Fruit fly (Drosophila melanogaster) whole organism, embryonic: ENCODE results near the gene eIF2gamma.

ENCODE experiments used
- Antp ChIP-seq: fragments of 200-800 bp; sonication (Bioruptor generic); optimal IDR thresholded peaks from 3 replicates; lab custom pipeline; 2016; ENCODE audit warnings: missing biosample characterization, missing genetic modification characterization
- BEAF-32 ChIP-seq: fragments of 200-800 bp; sonication (Bioruptor generic); optimal IDR thresholded peaks from 3 replicates; lab custom pipeline; 2017; ENCODE audit warnings: missing biosample characterization, missing genetic modification characterization, mild to moderate bottlenecking, moderate library complexity, missing genetic modification reagents
- Bdp1 ChIP-seq: fragments of 200-800 bp; sonication (Bioruptor generic); optimal IDR thresholded peaks from 3 replicates; lab custom pipeline; 2016; ENCODE audit warnings: missing biosample characterization, missing genetic modification characterization
- Bteb2 ChIP-seq: fragments of 200-800 bp; sonication (Bioruptor generic); optimal IDR thresholded peaks from 2 replicates; lab custom pipeline; 2016; ENCODE audit warnings: missing biosample characterization, missing genetic modification characterization
- CG10366 ChIP-seq: fragments of 200-800 bp; sonication (Bioruptor generic); IDR thresholded peaks from 2 replicates; pipeline ENCODE4 v1.3.6; 2022; ENCODE audit warnings: missing biosample characterization, missing genetic modification characterization
- CG11247 ChIP-seq: fragments of 200-800 bp; sonication (Bioruptor generic); IDR thresholded peaks from 2 replicates; pipeline ENCODE4 v1.3.6; 2022; ENCODE audit warnings: missing biosample characterization, missing genetic modification characterization
- CG12391 ChIP-seq: fragments of 200-800 bp; sonication (Bioruptor generic); optimal IDR thresholded peaks from 3 replicates; lab custom pipeline; 2018; ENCODE audit warnings: missing biosample characterization, mild to moderate bottlenecking, missing genetic modification characterization, moderate library complexity
- CG14050 ChIP-seq: fragments of 200-800 bp; sonication (Bioruptor generic); IDR thresholded peaks from 3 replicates; pipeline ENCODE4 v1.3.6; 2022; ENCODE audit warnings: missing biosample characterization, missing genetic modification characterization
- CG1603 ChIP-seq: fragments of 200-800 bp; sonication (Bioruptor generic); optimal IDR thresholded peaks from 2 replicates; lab custom pipeline; 2019; ENCODE audit warnings: missing biosample characterization, mild to moderate bottlenecking, missing genetic modification characterization, moderate library complexity
- CG16813 ChIP-seq: fragments of 200-800 bp; sonication (Bioruptor generic); IDR thresholded peaks from 3 replicates; pipeline ENCODE4 v1.3.6; 2022; ENCODE audit warnings: missing biosample characterization, missing genetic modification characterization; ENCODE audit not compliant: partially characterized antibody
- CG16815 ChIP-seq: fragments of 200-800 bp; sonication (Bioruptor generic); optimal IDR thresholded peaks from 3 replicates; lab custom pipeline; 2017; ENCODE audit warnings: missing biosample characterization, mild to moderate bottlenecking, missing genetic modification characterization
- CG17385 ChIP-seq: fragments of 200-800 bp; sonication (Bioruptor generic); optimal IDR thresholded peaks from 3 replicates; lab custom pipeline; 2018; ENCODE audit warnings: missing biosample characterization, mild to moderate bottlenecking, missing genetic modification characterization
- CG17912 ChIP-seq: fragments of 200-800 bp; sonication (Bioruptor generic); optimal IDR thresholded peaks from 2 replicates; lab custom pipeline; 2018; ENCODE audit warnings: missing biosample characterization, mild to moderate bottlenecking, missing genetic modification characterization
- CG5180 ChIP-seq: fragments of 200-800 bp; sonication (Bioruptor generic); optimal IDR thresholded peaks from 3 replicates; lab custom pipeline; 2017; ENCODE audit warnings: missing biosample characterization, missing genetic modification characterization, mild to moderate bottlenecking, moderate library complexity, missing genetic modification reagents
- CG6272 ChIP-seq: fragments of 200-800 bp; sonication (Bioruptor generic); IDR thresholded peaks from 2 replicates; pipeline ENCODE4 v1.3.6; 2022; ENCODE audit warnings: missing biosample characterization, missing genetic modification characterization
- CG6683 ChIP-seq: fragments of 200-800 bp; sonication (Bioruptor generic); optimal IDR thresholded peaks from 2 replicates; lab custom pipeline; 2017; ENCODE audit warnings: missing biosample characterization, mild to moderate bottlenecking, missing genetic modification characterization, missing genetic modification reagents
- CG7271 ChIP-seq: fragments of 200-800 bp; sonication (Bioruptor generic); optimal IDR thresholded peaks from 2 replicates; lab custom pipeline; 2018; ENCODE audit warnings: missing biosample characterization, mild to moderate bottlenecking, missing genetic modification characterization, moderate library complexity
- CG8359 ChIP-seq: fragments of 200-800 bp; sonication (Bioruptor generic); optimal IDR thresholded peaks from 2 replicates; lab custom pipeline; 2017; ENCODE audit warnings: missing biosample characterization, mild to moderate bottlenecking, missing genetic modification characterization, borderline replicate concordance
- CG9437 ChIP-seq: fragments of 200-800 bp; sonication (Bioruptor generic); optimal IDR thresholded peaks from 2 replicates; lab custom pipeline; 2018; ENCODE audit warnings: missing biosample characterization, mild to moderate bottlenecking, missing genetic modification characterization
- Chrac-16 ChIP-seq: fragments of 200-800 bp; sonication (Bioruptor generic); optimal IDR thresholded peaks from 3 replicates; lab custom pipeline; 2016; ENCODE audit warnings: missing biosample characterization, missing genetic modification characterization
- E2f1 ChIP-seq: fragments of 200-800 bp; sonication (Bioruptor generic); IDR thresholded peaks from 2 replicates; pipeline ENCODE4 v1.3.6; 2022; ENCODE audit warnings: missing biosample characterization, missing genetic modification characterization
- Ets65A ChIP-seq: fragments of 200-800 bp; sonication (Bioruptor generic); peaks from one replicate; lab custom pipeline; 2016; ENCODE audit warnings: missing biosample characterization, missing genetic modification characterization
- Fer2 ChIP-seq: fragments of 200-800 bp; sonication (Bioruptor generic); optimal IDR thresholded peaks from 2 replicates; lab custom pipeline; 2018; ENCODE audit warnings: missing biosample characterization, mild to moderate bottlenecking, missing genetic modification characterization, moderate library complexity
- Nf-YA ChIP-seq: fragments of 200-800 bp; sonication (Bioruptor generic); IDR thresholded peaks from 2 replicates; pipeline ENCODE4 v1.3.6; 2022; ENCODE audit warnings: missing biosample characterization, missing genetic modification characterization
- Nf-YC ChIP-seq: fragments of 200-800 bp; optimal IDR thresholded peaks from 3 replicates; lab custom pipeline; 2019; ENCODE audit warnings: missing biosample characterization, mild to moderate bottlenecking, missing genetic modification characterization, moderate library complexity
- NfI ChIP-seq: fragments of 200-800 bp; sonication (Bioruptor generic); optimal IDR thresholded peaks from 3 replicates; lab custom pipeline; 2018; ENCODE audit warnings: missing biosample characterization, mild to moderate bottlenecking, missing genetic modification characterization, moderate library complexity
- Ptx1 ChIP-seq: fragments of 200-800 bp; sonication (Bioruptor generic); IDR thresholded peaks from 2 replicates; pipeline ENCODE4 v1.3.6; 2022; ENCODE audit warnings: missing biosample characterization, missing genetic modification characterization
- Six4 ChIP-seq: fragments of 200-800 bp; sonication (Bioruptor generic); optimal IDR thresholded peaks from 2 replicates; lab custom pipeline; 2016; ENCODE audit warnings: missing biosample characterization, missing genetic modification characterization
- ase ChIP-seq: fragments of 200-800 bp; sonication (Bioruptor generic); IDR thresholded peaks from 3 replicates; pipeline ENCODE4 v1.3.6; 2022; ENCODE audit warnings: missing biosample characterization, missing genetic modification characterization
- ash1 ChIP-seq: fragments of 200-800 bp; sonication (Bioruptor generic); optimal IDR thresholded peaks from 2 replicates; lab custom pipeline; 2018; ENCODE audit warnings: missing biosample characterization, mild to moderate bottlenecking, missing genetic modification characterization
- ato ChIP-seq: fragments of 200-800 bp; sonication (Bioruptor generic); IDR thresholded peaks from 2 replicates; pipeline ENCODE4 v1.3.6; 2022; ENCODE audit warnings: missing biosample characterization, missing genetic modification characterization; ENCODE audit not compliant: partially characterized antibody
- dm ChIP-seq: fragments of 200-800 bp; sonication (Bioruptor generic); optimal IDR thresholded peaks from 3 replicates; lab custom pipeline; 2016; ENCODE audit warnings: missing biosample characterization, missing genetic modification characterization
- dpn ChIP-seq, 2 experiments: fragments of 200-800 bp; sonication (Bioruptor generic); optimal IDR thresholded peaks; 3 replicates each; lab custom pipeline; 2016; ENCODE audit warnings: missing biosample characterization in 2 of 2, missing genetic modification characterization in 2 of 2
- exex ChIP-seq: fragments of 200-800 bp; sonication (Bioruptor generic); optimal IDR thresholded peaks from 4 replicates; lab custom pipeline; 2018; ENCODE audit warnings: missing biosample characterization, mild to moderate bottlenecking, missing genetic modification characterization, moderate library complexity
- fru ChIP-seq: fragments of >200 bp; optimal IDR thresholded peaks from 2 replicates; lab custom pipeline; 2017
- h ChIP-seq: fragments of >200 bp; optimal IDR thresholded peaks from 2 replicates; lab custom pipeline; 2017
- mam ChIP-seq: fragments of 200-800 bp; sonication (Bioruptor generic); optimal IDR thresholded peaks from 3 replicates; lab custom pipeline; 2016; ENCODE audit warnings: missing biosample characterization, missing genetic modification characterization
- mirr ChIP-seq: fragments of 200-800 bp; sonication (Bioruptor generic); optimal IDR thresholded peaks from 3 replicates; lab custom pipeline; 2018; ENCODE audit warnings: missing biosample characterization, mild to moderate bottlenecking, missing genetic modification characterization
- onecut ChIP-seq: fragments of 200-800 bp; sonication (Bioruptor generic); IDR thresholded peaks from 2 replicates; pipeline ENCODE4 v1.3.6; 2022; ENCODE audit warnings: missing biosample characterization, missing genetic modification characterization
- pzg ChIP-seq: fragments of 200-800 bp; sonication (Bioruptor generic); optimal IDR thresholded peaks from 3 replicates; lab custom pipeline; 2018; ENCODE audit warnings: missing biosample characterization, mild to moderate bottlenecking, missing genetic modification characterization, moderate library complexity
- sd ChIP-seq: fragments of 200-800 bp; sonication (Bioruptor generic); optimal IDR thresholded peaks from 3 replicates; lab custom pipeline; 2018; ENCODE audit warnings: missing biosample characterization, mild to moderate bottlenecking, missing genetic modification characterization, moderate library complexity
- sim ChIP-seq: fragments of 200-800 bp; sonication (Bioruptor generic); IDR thresholded peaks from 2 replicates; pipeline ENCODE4 v1.3.6; 2022; ENCODE audit warnings: missing biosample characterization, missing genetic modification characterization
- sima ChIP-seq: fragments of 200-800 bp; sonication (Bioruptor generic); optimal IDR thresholded peaks from 2 replicates; lab custom pipeline; 2016; ENCODE audit warnings: missing biosample characterization, missing genetic modification characterization
- slou ChIP-seq: fragments of 200-800 bp; sonication (Bioruptor generic); optimal IDR thresholded peaks from 3 replicates; lab custom pipeline; 2016; ENCODE audit warnings: missing biosample characterization, missing genetic modification characterization
- ssp ChIP-seq: fragments of 200-800 bp; sonication (Bioruptor generic); IDR thresholded peaks from 2 replicates; pipeline ENCODE4 v1.3.6; 2022; ENCODE audit warnings: missing biosample characterization, missing genetic modification characterization
- sug ChIP-seq: fragments of 200-800 bp; optimal IDR thresholded peaks from 2 replicates; lab custom pipeline; 2019; ENCODE audit warnings: missing biosample characterization, mild to moderate bottlenecking, missing genetic modification characterization, moderate library complexity
- unc-4 ChIP-seq: fragments of 200-800 bp; sonication (Bioruptor generic); IDR thresholded peaks from 2 replicates; pipeline ENCODE4 v1.3.6; 2022; ENCODE audit warnings: missing biosample characterization, missing genetic modification characterization; ENCODE audit not compliant: partially characterized antibody
- wek ChIP-seq: fragments of 200-800 bp; sonication (Bioruptor generic); optimal IDR thresholded peaks from 3 replicates; lab custom pipeline; 2018; ENCODE audit warnings: missing biosample characterization, mild to moderate bottlenecking, missing genetic modification characterization, moderate library complexity
- yki ChIP-seq: fragments of >200 bp; optimal IDR thresholded peaks from 3 replicates; lab custom pipeline; 2018

Gene eIF2gamma

dm6 chr3R:15230285-15230684 is 33.0 kb downstream of the eIF2gamma start, which contains the start of gene CG34316:
CG34316 (plus strand) TSS chr3R:15230585.
- no peak for TF ChIP-seq CG12391 (tag; lab: Kevin White, UChicago)
- no peak for TF ChIP-seq slou
- no peak for TF ChIP-seq BEAF-32 (GFP tag; lab: Kevin White, UChicago)
- no peak for TF ChIP-seq CG10366 (GFP tag; lab: Robert Waterston, UW)
- TF ChIP-seq CG11247 (GFP tag; lab: Robert Waterston, UW) = no peak
- no peak for TF ChIP-seq sima (GFP tag; lab: Kevin White, UChicago)
- TF ChIP-seq NfI (GFP tag; lab: Kevin White, UChicago) = no peak
- no peak for TF ChIP-seq sd (tag; lab: Kevin White, UChicago)
- TF ChIP-seq yki (lab: Kevin White, UChicago) = no peak
- TF ChIP-seq sug = peak; percentile 55
- no peak for TF ChIP-seq CG1603 (tag; lab: Kevin White, UChicago)
- no peak for TF ChIP-seq Ptx1 (GFP tag; lab: Robert Waterston, UW)
- no peak for TF ChIP-seq mam (GFP tag; lab: Kevin White, UChicago)
- TF ChIP-seq exex (tag; lab: Kevin White, UChicago) = peak; percentile 30

DNA sequence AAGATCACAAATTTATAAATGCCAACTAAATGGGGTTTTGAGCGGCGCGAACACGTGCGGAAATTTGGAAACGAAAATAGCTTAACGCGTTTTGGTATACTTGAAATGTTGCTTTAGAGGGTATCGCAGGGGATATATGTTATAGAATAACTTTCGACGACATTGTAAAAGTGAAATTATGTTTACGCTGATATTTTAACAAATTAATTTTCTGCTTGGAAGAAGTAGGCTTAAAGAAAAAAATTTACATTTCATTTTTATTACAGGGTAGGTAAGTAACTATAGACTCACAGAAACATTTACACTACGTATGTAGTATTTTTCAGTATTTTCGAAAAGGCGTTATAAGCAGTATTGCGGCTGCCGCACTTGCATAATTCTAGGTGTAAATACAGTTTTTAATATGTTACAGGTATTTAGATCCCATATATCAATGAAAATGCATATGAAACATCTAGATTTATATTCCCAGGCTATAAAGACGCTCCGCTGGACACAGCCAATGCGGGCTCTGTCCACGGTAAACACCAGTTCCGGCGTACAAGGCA is 33.9 kb downstream of the eIF2gamma start, which contains the start of the genes Art3 and mRpS10:
TSS of gene Art3 (minus strand) at position 80 of the 548 bp plus-strand sequence.
TSS of gene mRpS10 (plus strand) at position 337 of the 548 bp plus-strand sequence.
- peak; percentile 76 for TF ChIP-seq pzg (GFP tag; lab: Kevin White, UChicago)
- TF ChIP-seq CG17385 (GFP tag; lab: Kevin White, UChicago) = peak; percentile 100
- peak; percentile 100 for TF ChIP-seq sim
- TF ChIP-seq ato (GFP tag; lab: Robert Waterston, UW) = no peak
- peak; percentile 97 for TF ChIP-seq CG8359 (GFP tag; lab: Kevin White, UChicago)
- TF ChIP-seq Bdp1 = peak; percentile 96
- peak; percentile 100 for TF ChIP-seq CG17912 (GFP tag; lab: Kevin White, UChicago)
- peak; percentile 97 for TF ChIP-seq ssp (GFP tag; lab: Robert Waterston, UW)
- TF ChIP-seq BEAF-32 (GFP tag; lab: Kevin White, UChicago) = peak; percentile 52
- peak; percentile 96 for TF ChIP-seq Nf-YC (tag; lab: Kevin White, UChicago)
- peak; percentile 98 for TF ChIP-seq CG9437
- peak; percentile 98 for TF ChIP-seq wek (GFP tag; lab: Kevin White, UChicago)
- peak; percentile 100 for TF ChIP-seq CG14050 (GFP tag; lab: Robert Waterston, UW)
- peak; percentile 100 for TF ChIP-seq NfI (GFP tag; lab: Kevin White, UChicago)
- TF ChIP-seq CG5180 (GFP tag; lab: Kevin White, UChicago) = peak; percentile 94
- peak; percentile 100 for TF ChIP-seq E2f1 (GFP tag; lab: Robert Waterston, UW)
- peak; percentile 100 for TF ChIP-seq Fer2 (tag; lab: Kevin White, UChicago)
- TF ChIP-seq CG6683 (GFP tag; lab: Kevin White, UChicago) = peak; percentile 99
- peak; percentile 100 for TF ChIP-seq Chrac-16
- TF ChIP-seq ase = peak; percentile 100
- peak; percentile 100 for TF ChIP-seq Ets65A
- TF ChIP-seq Nf-YA (GFP tag; lab: Robert Waterston, UW) = peak; percentile 100
- peak; percentile 100 for TF ChIP-seq mirr (GFP tag; lab: Kevin White, UChicago)
- TF ChIP-seq h (lab: Kevin White, UChicago) = no peak
- TF ChIP-seq Antp (GFP tag; lab: Kevin White, UChicago) = peak; percentile 100
- TF ChIP-seq slou = peak; percentile 100
- TF ChIP-seq Bteb2 (GFP tag; lab: Kevin White, UChicago) = peak; percentile 100
- no peak for TF ChIP-seq CG16813 (GFP tag; lab: Robert Waterston, UW)
- TF ChIP-seq sima (GFP tag; lab: Kevin White, UChicago) = peak; percentile 100
- TF ChIP-seq CG6272 (GFP tag; lab: Robert Waterston, UW) = peak; percentile 100
- TF ChIP-seq dpn (GFP tag; optimal IDR thresholded peaks at IDR 0.05; lab: Kevin White, UChicago) = peak; percentile 100
- peak; percentile 100 for TF ChIP-seq dm
- peak; percentile 100 for TF ChIP-seq CG7271 (tag; lab: Kevin White, UChicago)
- peak; percentile 100 for TF ChIP-seq Six4 (GFP tag; lab: Kevin White, UChicago)
- TF ChIP-seq fru = no peak
- 0 out of 2 replicates have a peak, but pooled peaks have one; percentile 30 for TF ChIP-seq unc-4
- peak; percentile 100 for TF ChIP-seq CG16815
- peak; percentile 99 for TF ChIP-seq ash1 (GFP tag; lab: Kevin White, UChicago)
- peak; percentile 99 for TF ChIP-seq onecut (GFP tag; lab: Robert Waterston, UW)
